Fruit fly (Drosophila melanogaster) whole organism, pupa: Measurements from ENCODE around the gene Idua.

Source experiments
- CG10348 ChIP-seq: fragments of 200-800 bp; sonication (Bioruptor generic); IDR thresholded peaks from 2 replicates; pipeline ENCODE4 v1.3.6; 2022; ENCODE audit warnings: missing biosample characterization, missing genetic modification characterization
- CG15710 ChIP-seq: fragments of 200-800 bp; sonication (Bioruptor generic); optimal IDR thresholded peaks from 2 replicates; lab custom pipeline; 2018; ENCODE audit warnings: missing biosample characterization, mild to moderate bottlenecking, missing genetic modification characterization, moderate library complexity
- CG17806 ChIP-seq: fragments of 200-800 bp; sonication (Bioruptor generic); optimal IDR thresholded peaks from 2 replicates; lab custom pipeline; 2018; ENCODE audit warnings: missing biosample characterization, mild to moderate bottlenecking, missing genetic modification characterization, moderate library complexity
- CG4496 ChIP-seq: fragments of 200-800 bp; sonication (Bioruptor generic); IDR thresholded peaks from 3 replicates; pipeline ENCODE4 v1.3.6; 2022; ENCODE audit warnings: missing biosample characterization, missing genetic modification characterization
- CG8159 ChIP-seq: fragments of 200-800 bp; sonication (Bioruptor generic); optimal IDR thresholded peaks from 3 replicates; lab custom pipeline; 2018; ENCODE audit warnings: missing biosample characterization, mild to moderate bottlenecking, missing genetic modification characterization, moderate library complexity
- CG8301 ChIP-seq: fragments of 200-800 bp; sonication (Bioruptor generic); optimal IDR thresholded peaks from 2 replicates; lab custom pipeline; 2018; ENCODE audit warnings: missing biosample characterization, mild to moderate bottlenecking, missing genetic modification characterization
- Pif1A ChIP-seq: fragments of 200-800 bp; sonication (Bioruptor generic); optimal IDR thresholded peaks from 3 replicates; lab custom pipeline; 2016; ENCODE audit warnings: missing biosample characterization, missing genetic modification characterization
- Snoo ChIP-seq: fragments of 200-800 bp; sonication (Bioruptor generic); optimal IDR thresholded peaks from 3 replicates; lab custom pipeline; 2017; ENCODE audit warnings: missing biosample characterization, mild to moderate bottlenecking, missing genetic modification characterization, inconsistent platforms
- rn ChIP-seq: fragments of 200-800 bp; sonication (Bioruptor generic); IDR thresholded peaks from 2 replicates; pipeline ENCODE4 v1.3.6; 2022; ENCODE audit warnings: missing biosample characterization, missing genetic modification characterization

DNA sequence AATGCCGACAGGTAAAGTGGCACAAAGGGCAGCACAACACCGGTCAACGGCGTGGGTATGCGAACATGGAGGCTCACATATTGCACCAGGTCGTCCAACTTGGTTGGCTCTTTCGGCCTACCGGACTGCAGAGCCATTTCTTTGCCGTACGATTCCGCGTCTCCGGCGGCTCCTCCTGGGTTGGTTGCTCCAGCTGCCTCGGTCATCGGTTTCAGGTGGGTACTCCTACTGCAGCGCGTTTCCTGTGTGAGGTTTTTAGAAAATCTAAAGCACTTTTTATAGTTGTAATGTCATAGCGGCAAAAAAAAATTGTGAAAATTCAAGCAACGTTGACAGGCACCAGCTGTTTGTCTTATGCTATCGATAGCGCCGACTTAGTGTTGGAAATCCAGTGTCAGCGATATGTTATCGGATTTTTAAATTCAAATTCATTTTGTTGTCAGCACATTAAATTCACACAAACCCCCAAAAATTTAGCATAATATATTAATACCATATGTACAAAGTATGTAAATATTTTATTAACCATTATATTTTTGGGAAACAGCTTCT, 7.2 kb upstream of the Idua start, which contains the start of gene CG6230:
- TF ChIP-seq CG8159 (tag; lab: Kevin White, UChicago) (no peak), CG17806 (tag; lab: Kevin White, UChicago) (no peak), rn (GFP tag; lab: Robert Waterston, UW) (no peak), CG8301 (tag; lab: Kevin White, UChicago) (no peak), CG10348 (GFP tag; lab: Robert Waterston, UW) (no peak), Pif1A (GFP tag; lab: Kevin White, UChicago) (no peak), CG4496 (no peak), Snoo (no peak), CG15710 (tag; lab: Kevin White, UChicago) (no peak)
